Fruit fly (Drosophila melanogaster) whole organism, embryonic: Measurements from ENCODE around the gene Scm.

Source experiments
- ATbp ChIP-seq: fragments of 200-800 bp; sonication (Bioruptor generic); optimal IDR thresholded peaks from 2 replicates; lab custom pipeline; 2017; ENCODE audit warnings: missing biosample characterization, mild to moderate bottlenecking, missing genetic modification characterization, missing genetic modification reagents
- Atf3 ChIP-seq: fragments of 200-800 bp; sonication (Bioruptor generic); optimal IDR thresholded peaks from 3 replicates; lab custom pipeline; 2016; ENCODE audit warnings: missing biosample characterization, missing genetic modification characterization
- CG10267 ChIP-seq: fragments of 200-800 bp; sonication (Bioruptor generic); optimal IDR thresholded peaks from 2 replicates; lab custom pipeline; 2018; ENCODE audit warnings: missing biosample characterization, mild to moderate bottlenecking, missing genetic modification characterization, moderate library complexity
- CG10274 ChIP-seq: fragments of 200-800 bp; sonication (Bioruptor generic); optimal IDR thresholded peaks from 3 replicates; lab custom pipeline; 2017; ENCODE audit warnings: missing biosample characterization, mild to moderate bottlenecking, missing genetic modification characterization
- CG14860 ChIP-seq: fragments of 200-800 bp; sonication (Bioruptor generic); IDR thresholded peaks from 3 replicates; pipeline ENCODE4 v1.3.6; 2022; ENCODE audit warnings: missing biosample characterization, missing genetic modification characterization; ENCODE audit not compliant: partially characterized antibody
- CG15011 ChIP-seq: fragments of 200-800 bp; sonication (Bioruptor generic); optimal IDR thresholded peaks from 3 replicates; lab custom pipeline; 2018; ENCODE audit warnings: missing biosample characterization, mild to moderate bottlenecking, missing genetic modification characterization
- CG15696 ChIP-seq: fragments of 200-800 bp; sonication (Bioruptor generic); optimal IDR thresholded peaks from 2 replicates; lab custom pipeline; 2019; ENCODE audit warnings: missing biosample characterization, mild to moderate bottlenecking, missing genetic modification characterization, moderate library complexity
- CG16813 ChIP-seq: fragments of 200-800 bp; sonication (Bioruptor generic); IDR thresholded peaks from 3 replicates; pipeline ENCODE4 v1.3.6; 2022; ENCODE audit warnings: missing biosample characterization, missing genetic modification characterization; ENCODE audit not compliant: partially characterized antibody
- CG18764 ChIP-seq: fragments of 200-800 bp; sonication (Bioruptor generic); optimal IDR thresholded peaks from 3 replicates; lab custom pipeline; 2016; ENCODE audit warnings: missing biosample characterization, missing genetic modification characterization
- CG3163 ChIP-seq: fragments of 200-800 bp; sonication (Bioruptor generic); optimal IDR thresholded peaks from 3 replicates; lab custom pipeline; 2016; ENCODE audit warnings: missing biosample characterization, missing genetic modification characterization
- CG34224 ChIP-seq: fragments of 200-800 bp; sonication (Bioruptor generic); IDR thresholded peaks from 3 replicates; pipeline ENCODE4 v1.3.6; 2022; ENCODE audit warnings: missing biosample characterization, missing genetic modification characterization; ENCODE audit not compliant: partially characterized antibody
- CG3995 ChIP-seq: fragments of 200-800 bp; sonication (Bioruptor generic); optimal IDR thresholded peaks from 3 replicates; lab custom pipeline; 2016; ENCODE audit warnings: missing biosample characterization, missing genetic modification characterization
- CG7556 ChIP-seq: fragments of 200-800 bp; sonication (Bioruptor generic); optimal IDR thresholded peaks from 2 replicates; lab custom pipeline; 2017; ENCODE audit warnings: missing biosample characterization, mild to moderate bottlenecking, missing genetic modification characterization
- CG8924 ChIP-seq: fragments of 200-800 bp; optimal IDR thresholded peaks from 3 replicates; lab custom pipeline; 2019; ENCODE audit warnings: missing biosample characterization, mild to moderate bottlenecking, missing genetic modification characterization, moderate library complexity
- CG9797 ChIP-seq: fragments of 200-800 bp; sonication (Bioruptor generic); optimal IDR thresholded peaks from 3 replicates; lab custom pipeline; 2018; ENCODE audit warnings: missing biosample characterization, mild to moderate bottlenecking, missing genetic modification characterization
- D19A ChIP-seq: fragments of 200-800 bp; optimal IDR thresholded peaks from 3 replicates; lab custom pipeline; 2019; ENCODE audit warnings: missing biosample characterization, mild to moderate bottlenecking, missing genetic modification characterization, moderate library complexity
- D19B ChIP-seq: fragments of 200-800 bp; sonication (Bioruptor generic); optimal IDR thresholded peaks from 2 replicates; lab custom pipeline; 2017; ENCODE audit warnings: missing biosample characterization, mild to moderate bottlenecking, missing genetic modification characterization
- Dll ChIP-seq: fragments of 200-800 bp; sonication (Bioruptor generic); IDR thresholded peaks from 4 replicates; pipeline ENCODE4 v1.3.6; 2022; ENCODE audit warnings: missing biosample characterization, missing genetic modification characterization; ENCODE audit not compliant: partially characterized antibody
- Dref ChIP-seq: fragments of 200-800 bp; sonication (Bioruptor generic); IDR thresholded peaks from 2 replicates; pipeline ENCODE4 v1.3.6; 2022; ENCODE audit warnings: missing biosample characterization, missing genetic modification characterization
- Eip74EF ChIP-seq, 2 experiments: fragments of 200-800 bp in 1 of 2; fragments of >200 bp in 1 of 2; sonication (Bioruptor generic) in 1 of 2; optimal IDR thresholded peaks; 2 replicates each; lab custom pipeline; 2017 to 2019; ENCODE audit warnings: missing biosample characterization in 2 of 2, missing genetic modification characterization in 2 of 2, mild to moderate bottlenecking in 1 of 2, moderate library complexity in 1 of 2
- Hmr ChIP-seq: fragments of 200-800 bp; sonication (Bioruptor generic); optimal IDR thresholded peaks from 3 replicates; lab custom pipeline; 2017; ENCODE audit warnings: mild to moderate bottlenecking, missing biosample characterization, missing genetic modification reagents, missing genetic modification characterization
- Myb ChIP-seq: fragments of 200-800 bp; sonication (Bioruptor generic); optimal IDR thresholded peaks from 2 replicates; lab custom pipeline; 2016; ENCODE audit warnings: missing biosample characterization, missing genetic modification characterization
- NFAT ChIP-seq: fragments of 200-800 bp; sonication (Bioruptor generic); IDR thresholded peaks from 2 replicates; pipeline ENCODE4 v1.3.6; 2022; ENCODE audit warnings: missing biosample characterization, missing genetic modification characterization
- Nf-YB ChIP-seq: fragments of 200-800 bp; sonication (Bioruptor generic); optimal IDR thresholded peaks from 3 replicates; lab custom pipeline; 2019; ENCODE audit warnings: missing biosample characterization, mild to moderate bottlenecking, missing genetic modification characterization, moderate library complexity
- Oli ChIP-seq: fragments of 200-800 bp; sonication (Bioruptor generic); optimal IDR thresholded peaks from 2 replicates; lab custom pipeline; 2018; ENCODE audit warnings: missing biosample characterization, mild to moderate bottlenecking, missing genetic modification characterization, moderate library complexity
- Opbp ChIP-seq: fragments of 200-800 bp; sonication (Bioruptor generic); IDR thresholded peaks from 3 replicates; pipeline ENCODE4 v1.3.6; 2022; ENCODE audit warnings: missing biosample characterization, missing genetic modification characterization; ENCODE audit not compliant: partially characterized antibody
- Pdp1 ChIP-seq, 2 experiments: fragments of 200-800 bp; sonication (Bioruptor generic); optimal IDR thresholded peaks; 3 replicates each; lab custom pipeline; 2016; ENCODE audit warnings: missing biosample characterization in 2 of 2, missing genetic modification characterization in 2 of 2, mild to moderate bottlenecking in 1 of 2, moderate library complexity in 1 of 2
- Vsx1 ChIP-seq: fragments of 200-800 bp; sonication (Bioruptor generic); optimal IDR thresholded peaks from 2 replicates; lab custom pipeline; 2017; ENCODE audit warnings: missing biosample characterization, mild to moderate bottlenecking, missing genetic modification characterization, missing genetic modification reagents
- Xbp1 ChIP-seq: fragments of 200-800 bp; sonication (Bioruptor generic); optimal IDR thresholded peaks from 3 replicates; lab custom pipeline; 2016; ENCODE audit warnings: missing biosample characterization, mild to moderate bottlenecking, missing genetic modification characterization
- aop ChIP-seq: fragments of 200-800 bp; sonication (Bioruptor generic); IDR thresholded peaks from 2 replicates; pipeline ENCODE4 v1.3.6; 2022; ENCODE audit warnings: missing biosample characterization, missing genetic modification characterization
- bab2 ChIP-seq: fragments of 200-800 bp; sonication (Bioruptor generic); optimal IDR thresholded peaks from 2 replicates; lab custom pipeline; 2016; ENCODE audit warnings: missing biosample characterization, missing genetic modification characterization
- bsh ChIP-seq, 2 experiments: fragments of 200-800 bp; sonication (Bioruptor generic); optimal IDR thresholded peaks; 2 replicates each; lab custom pipeline; 2017 to 2018; ENCODE audit warnings: mild to moderate bottlenecking in 2 of 2, missing biosample characterization in 2 of 2, missing genetic modification characterization in 2 of 2, moderate library complexity in 1 of 2
- cwo ChIP-seq: fragments of 200-800 bp; sonication (Bioruptor generic); optimal IDR thresholded peaks from 3 replicates; lab custom pipeline; 2017; ENCODE audit warnings: missing biosample characterization, missing genetic modification characterization, mild to moderate bottlenecking, moderate library complexity, missing genetic modification reagents
- dysf ChIP-seq: fragments of 200-800 bp; sonication (Bioruptor generic); IDR thresholded peaks from 3 replicates; pipeline ENCODE4 v1.3.6; 2022; ENCODE audit warnings: missing biosample characterization, missing genetic modification characterization
- gcm ChIP-seq: fragments of 200-800 bp; sonication (Bioruptor generic); optimal IDR thresholded peaks from 2 replicates; lab custom pipeline; 2019; ENCODE audit warnings: missing biosample characterization, mild to moderate bottlenecking, missing genetic modification characterization, moderate library complexity
- gro ChIP-seq: fragments of 200-800 bp; sonication (Bioruptor generic); optimal IDR thresholded peaks from 2 replicates; lab custom pipeline; 2016; ENCODE audit warnings: missing biosample characterization, missing genetic modification characterization
- ham ChIP-seq: fragments of 200-800 bp; sonication (Bioruptor generic); IDR thresholded peaks from 2 replicates; pipeline ENCODE4 v1.3.6; 2022; ENCODE audit warnings: missing biosample characterization, missing genetic modification characterization
- hb ChIP-seq: fragments of 200-800 bp; sonication (Bioruptor generic); IDR thresholded peaks from 3 replicates; pipeline ENCODE4 v1.3.6; 2022; ENCODE audit warnings: missing biosample characterization, missing genetic modification characterization; ENCODE audit not compliant: partially characterized antibody
- kay ChIP-seq: fragments of 200-800 bp; sonication (Bioruptor generic); optimal IDR thresholded peaks from 2 replicates; lab custom pipeline; 2016; ENCODE audit warnings: missing biosample characterization, missing genetic modification characterization
- ken ChIP-seq: fragments of 200-800 bp; sonication (Bioruptor generic); IDR thresholded peaks from 3 replicates; pipeline ENCODE4 v1.3.6; 2022; ENCODE audit warnings: missing biosample characterization, missing genetic modification characterization
- kni ChIP-seq: fragments of 200-800 bp; sonication (Bioruptor generic); optimal IDR thresholded peaks from 3 replicates; lab custom pipeline; 2017; ENCODE audit warnings: mild to moderate bottlenecking, missing biosample characterization, missing genetic modification reagents, missing genetic modification characterization
- lbe ChIP-seq: fragments of 200-800 bp; sonication (Bioruptor generic); optimal IDR thresholded peaks from 2 replicates; lab custom pipeline; 2016; ENCODE audit warnings: missing biosample characterization, mild to moderate bottlenecking, missing genetic modification characterization
- pros ChIP-seq: fragments of 200-800 bp; sonication (Bioruptor generic); optimal IDR thresholded peaks from 3 replicates; lab custom pipeline; 2019; ENCODE audit warnings: missing biosample characterization, mild to moderate bottlenecking, missing genetic modification characterization, moderate library complexity
- ranshi ChIP-seq: fragments of 200-800 bp; sonication (Bioruptor generic); IDR thresholded peaks from 2 replicates; pipeline ENCODE4 v1.3.6; 2022; ENCODE audit warnings: missing biosample characterization, missing genetic modification characterization
- schlank ChIP-seq: fragments of 200-800 bp; sonication (Bioruptor generic); optimal IDR thresholded peaks from 2 replicates; lab custom pipeline; 2018; ENCODE audit warnings: missing biosample characterization, mild to moderate bottlenecking, missing genetic modification characterization
- sob ChIP-seq: fragments of 200-800 bp; sonication (Bioruptor generic); IDR thresholded peaks from 2 replicates; pipeline ENCODE4 v1.3.6; 2022; ENCODE audit warnings: missing biosample characterization, missing genetic modification characterization
- twi ChIP-seq: fragments of 200-800 bp; optimal IDR thresholded peaks from 2 replicates; lab custom pipeline; 2019; ENCODE audit warnings: missing biosample characterization, mild to moderate bottlenecking, missing genetic modification characterization, moderate library complexity
- zfh2 ChIP-seq: fragments of 200-800 bp; sonication (Bioruptor generic); optimal IDR thresholded peaks from 2 replicates; lab custom pipeline; 2016; ENCODE audit warnings: missing biosample characterization, missing genetic modification characterization

Scm gene

DNA sequence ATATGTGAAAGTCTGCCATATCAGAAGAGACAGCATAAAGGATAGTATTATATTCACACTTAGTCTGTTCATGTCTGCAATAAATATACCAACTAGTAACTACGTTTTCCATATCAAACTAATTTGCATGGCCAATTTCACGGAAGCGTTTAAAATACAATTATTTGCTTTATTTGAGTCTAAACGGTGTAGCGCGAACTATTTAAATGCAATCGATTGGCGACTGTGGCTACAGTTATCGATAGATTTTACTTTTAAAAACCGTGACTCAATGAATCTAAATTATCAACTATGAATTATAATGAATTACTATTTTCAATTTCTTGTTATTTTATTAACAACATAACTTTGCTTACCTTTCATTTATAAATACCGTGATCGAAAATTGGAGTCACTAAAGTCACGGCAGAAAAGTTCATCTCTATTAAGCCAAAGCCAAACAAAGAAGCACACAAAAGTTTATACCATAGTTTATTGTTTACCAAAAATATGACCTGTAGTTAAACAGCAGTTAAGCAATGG, 10.5 kb downstream of the Scm start, which contains the start of the genes CG9427 and CG8319 (continued):
- TF ChIP-seq pros (GFP tag; lab: Kevin White, UChicago): no peak
- TF ChIP-seq Dref (GFP tag; lab: Robert Waterston, UW): peak; percentile 70
- peak; percentile 48; the same call in 2 of the 3 replicates for TF ChIP-seq Opbp (GFP tag; lab: Robert Waterston, UW)
- TF ChIP-seq Eip74EF (GFP tag; optimal IDR thresholded peaks at IDR 0.05; lab: Kevin White, UChicago): no peak
- TF ChIP-seq Oli (tag; lab: Kevin White, UChicago): no peak
- TF ChIP-seq CG10274: no peak
- TF ChIP-seq sob (GFP tag; lab: Robert Waterston, UW): peak; percentile 76
- TF ChIP-seq hb (GFP tag; lab: Robert Waterston, UW): peak; percentile 74
- TF ChIP-seq gcm (GFP tag; lab: Kevin White, UChicago): peak; percentile 62
- peak; percentile 92 for TF ChIP-seq CG34224 (GFP tag; lab: Robert Waterston, UW)
- peak; percentile 52 for TF ChIP-seq CG15696 (tag; lab: Kevin White, UChicago)
- peak; percentile 28 for TF ChIP-seq D19A (tag; lab: Kevin White, UChicago)
- TF ChIP-seq CG18764: peak; percentile 62
- no peak for TF ChIP-seq Vsx1 (GFP tag; lab: Kevin White, UChicago)
- TF ChIP-seq CG9797 (GFP tag; lab: Kevin White, UChicago): peak; percentile 25
- TF ChIP-seq Nf-YB (GFP tag; lab: Kevin White, UChicago): peak; percentile 50
- TF ChIP-seq Hmr (GFP tag; lab: Kevin White, UChicago): peak; percentile 56
- peak; percentile 77 for TF ChIP-seq CG16813 (GFP tag; lab: Robert Waterston, UW)
- peak; percentile 10 for TF ChIP-seq lbe (GFP tag; lab: Kevin White, UChicago)
- TF ChIP-seq CG14860 (GFP tag; lab: Robert Waterston, UW): peak; percentile 82
- TF ChIP-seq ATbp (GFP tag; lab: Kevin White, UChicago): no peak
- 0 out of 3 replicates have a peak, but pooled peaks have one; percentile 21 for TF ChIP-seq dysf (GFP tag; lab: Robert Waterston, UW)
- TF ChIP-seq CG10267 (tag; lab: Kevin White, UChicago): peak; percentile 71
- 0 out of 2 replicates have a peak, but pooled peaks have one; percentile 28 for TF ChIP-seq ranshi
- peak; percentile 66 for TF ChIP-seq gro
- TF ChIP-seq D19B (GFP tag; lab: Kevin White, UChicago): no peak
- peak in 1 of 2 experiments; percentile 61 for TF ChIP-seq bsh (GFP tag; optimal IDR thresholded peaks at IDR 0.05; lab: Kevin White, UChicago)
- peak; percentile 10 for TF ChIP-seq CG3163 (GFP tag; lab: Kevin White, UChicago)
- TF ChIP-seq schlank (tag; lab: Kevin White, UChicago): peak; percentile 57
- TF ChIP-seq CG15011 (GFP tag; lab: Kevin White, UChicago): no peak
- peak; percentile 26 for TF ChIP-seq kni (GFP tag; lab: Kevin White, UChicago)
- peak; percentile 76 for TF ChIP-seq CG8924 (tag; lab: Kevin White, UChicago)
- TF ChIP-seq cwo: peak; percentile 30
- TF ChIP-seq ham (GFP tag; lab: Robert Waterston, UW): no peak
- no peak for TF ChIP-seq Atf3
- 0 out of 3 replicates have a peak, but pooled peaks have one; percentile 22 for TF ChIP-seq ken (GFP tag; lab: Robert Waterston, UW)
- TF ChIP-seq CG7556 (GFP tag; lab: Kevin White, UChicago): peak; percentile 32
- TF ChIP-seq bab2 (GFP tag; lab: Kevin White, UChicago): peak; percentile 42
- TF ChIP-seq Pdp1 (GFP tag; optimal IDR thresholded peaks at IDR 0.05; lab: Kevin White, UChicago): peak; percentile 52 to 54
- TF ChIP-seq NFAT (GFP tag; lab: Robert Waterston, UW): peak; percentile 42
- peak; percentile 100 for TF ChIP-seq CG3995
- peak; percentile 67 for TF ChIP-seq Myb (GFP tag; lab: Kevin White, UChicago)
- TF ChIP-seq kay (GFP tag; lab: Kevin White, UChicago): peak; percentile 28
- peak; percentile 75 for TF ChIP-seq Xbp1 (GFP tag; lab: Kevin White, UChicago)
- peak; percentile 96 for TF ChIP-seq Dll (GFP tag; lab: Robert Waterston, UW)
- TF ChIP-seq twi (tag; lab: Kevin White, UChicago): peak; percentile 20
- TF ChIP-seq aop: no peak
- TF ChIP-seq zfh2 (GFP tag; lab: Kevin White, UChicago): peak; percentile 54
